Worm (Caenorhabditis elegans) whole organism, L3 larva: ENCODE results near the gene rsp-4.
A peak's percentile ranks its signal among the peaks of the same experiment; 100 is the strongest.

Experiments
- R02D3.7 ChIP-seq: fragments of 150-350 bp; optimal IDR thresholded peaks from 2 replicates; lab custom pipeline; 2014; ENCODE audit warnings: missing biosample characterization, missing genetic modification characterization
- ZK546.5 ChIP-seq: sonication (generic microtip); optimal IDR thresholded peaks from 2 replicates; lab custom pipeline; 2017; ENCODE audit warnings: missing biosample characterization, missing genetic modification characterization
- aly-2 ChIP-seq: fragments of 150-350 bp; optimal IDR thresholded peaks from 2 replicates; lab custom pipeline; 2014; ENCODE audit warnings: missing biosample characterization, missing genetic modification characterization
- ama-1 ChIP-seq: fragments of 150-350 bp; optimal IDR thresholded peaks from 2 replicates; lab custom pipeline; 2018
- ceh-28 ChIP-seq: fragments of 150-350 bp; optimal IDR thresholded peaks from 2 replicates; lab custom pipeline; 2014; ENCODE audit warnings: missing biosample characterization, missing genetic modification reagents, missing genetic modification characterization
- ceh-82 ChIP-seq: fragments of 150-350 bp; optimal IDR thresholded peaks from 2 replicates; lab custom pipeline; 2014; ENCODE audit warnings: missing biosample characterization, missing genetic modification characterization
- ceh-9 ChIP-seq: sonication (generic microtip); optimal IDR thresholded peaks from 2 replicates; lab custom pipeline; 2018; ENCODE audit warnings: missing biosample characterization, missing genetic modification characterization
- daf-12 ChIP-seq: fragments of 150-350 bp; optimal IDR thresholded peaks from 2 replicates; lab custom pipeline; 2014; ENCODE audit warnings: missing biosample characterization, missing genetic modification reagents, missing genetic modification characterization
- egl-27 ChIP-seq: sonication (generic microtip); optimal IDR thresholded peaks from 4 replicates; lab custom pipeline; 2017; ENCODE audit warnings: missing biosample characterization, missing genetic modification reagents, missing genetic modification characterization
- elt-1 ChIP-seq: fragments of 150-350 bp; optimal IDR thresholded peaks from 2 replicates; lab custom pipeline; 2014; ENCODE audit warnings: missing biosample characterization, missing genetic modification characterization
- elt-2 ChIP-seq: sonication (generic microtip); optimal IDR thresholded peaks from 2 replicates; lab custom pipeline; 2016; ENCODE audit warnings: missing genetic modification reagents, mild to moderate bottlenecking, missing genetic modification characterization, missing compliant biosample characterization
- eor-1 ChIP-seq, 2 experiments: fragments of 150-350 bp; optimal IDR thresholded peaks; 2 replicates each; lab custom pipeline; 2014 to 2018; ENCODE audit warnings: missing biosample characterization in 2 of 2, missing genetic modification characterization in 2 of 2
- fkh-10 ChIP-seq: sonication (generic microtip); optimal IDR thresholded peaks from 2 replicates; lab custom pipeline; 2017; ENCODE audit warnings: missing biosample characterization, missing genetic modification reagents, missing genetic modification characterization
- fkh-2 ChIP-seq: fragments of 150-350 bp; optimal IDR thresholded peaks from 2 replicates; lab custom pipeline; 2014; ENCODE audit warnings: missing biosample characterization, missing genetic modification reagents, missing genetic modification characterization
- fos-1 ChIP-seq: fragments of 150-350 bp; optimal IDR thresholded peaks from 2 replicates; lab custom pipeline; 2014; ENCODE audit warnings: missing biosample characterization, missing genetic modification characterization
- hmg-11 ChIP-seq: sonication (generic microtip); optimal IDR thresholded peaks from 2 replicates; lab custom pipeline; 2016; ENCODE audit warnings: missing genetic modification characterization, missing compliant biosample characterization
- jun-1 ChIP-seq: fragments of 150-350 bp; optimal IDR thresholded peaks from 2 replicates; lab custom pipeline; 2014; ENCODE audit warnings: missing biosample characterization, missing genetic modification reagents, missing genetic modification characterization
- lin-39 ChIP-seq: fragments of 150-350 bp; optimal IDR thresholded peaks from 2 replicates; lab custom pipeline; 2018; ENCODE audit warnings: missing biosample characterization, missing genetic modification reagents, missing genetic modification characterization
- lsy-12 ChIP-seq: sonication (generic microtip); optimal IDR thresholded peaks from 2 replicates; lab custom pipeline; 2016; ENCODE audit warnings: mild to moderate bottlenecking, missing genetic modification characterization, missing compliant biosample characterization
- mml-1 ChIP-seq: fragments of 150-350 bp; sonication (generic microtip); optimal IDR thresholded peaks from 3 replicates; lab custom pipeline; 2014; ENCODE audit warnings: missing biosample characterization, missing genetic modification characterization
- nfya-1 ChIP-seq: sonication (generic microtip); optimal IDR thresholded peaks from 2 replicates; lab custom pipeline; 2017; ENCODE audit warnings: missing genetic modification characterization, mild to moderate bottlenecking, missing compliant biosample characterization, antibody characterized with exemption, moderate library complexity; ENCODE audit not compliant: insufficient read depth
- nhr-12 ChIP-seq: fragments of 150-350 bp; optimal IDR thresholded peaks from 2 replicates; lab custom pipeline; 2014; ENCODE audit warnings: missing biosample characterization, missing genetic modification characterization
- nhr-23 ChIP-seq: fragments of 150-350 bp; optimal IDR thresholded peaks from 2 replicates; lab custom pipeline; 2014; ENCODE audit warnings: missing biosample characterization, missing genetic modification reagents, missing genetic modification characterization
- nhr-237 ChIP-seq: fragments of 150-350 bp; optimal IDR thresholded peaks from 2 replicates; lab custom pipeline; 2014; ENCODE audit warnings: missing biosample characterization, missing genetic modification characterization
- nhr-25 ChIP-seq: sonication (generic microtip); optimal IDR thresholded peaks from 2 replicates; lab custom pipeline; 2017; ENCODE audit warnings: missing biosample characterization, missing genetic modification characterization
- nhr-28 ChIP-seq: fragments of 150-350 bp; optimal IDR thresholded peaks from 2 replicates; lab custom pipeline; 2014; ENCODE audit warnings: missing biosample characterization, missing genetic modification characterization
- nhr-43 ChIP-seq: sonication (generic microtip); optimal IDR thresholded peaks from 2 replicates; lab custom pipeline; 2016; ENCODE audit warnings: mild to moderate bottlenecking, missing genetic modification characterization, missing compliant biosample characterization; ENCODE audit not compliant: poor library complexity, severe bottlenecking
- nhr-67 ChIP-seq: fragments of 150-350 bp; optimal IDR thresholded peaks from 2 replicates; lab custom pipeline; 2014; ENCODE audit warnings: missing biosample characterization, missing genetic modification characterization
- nhr-77 ChIP-seq: fragments of 150-350 bp; optimal IDR thresholded peaks from 2 replicates; lab custom pipeline; 2014; ENCODE audit warnings: missing biosample characterization, missing genetic modification characterization
- pha-4 ChIP-seq: fragments of 150-350 bp; optimal IDR thresholded peaks from 2 replicates; lab custom pipeline; 2014; ENCODE audit warnings: missing biosample characterization, missing genetic modification reagents, missing genetic modification characterization
- pqm-1 ChIP-seq: fragments of 150-350 bp; optimal IDR thresholded peaks from 2 replicates; lab custom pipeline; 2017; ENCODE audit warnings: missing biosample characterization, missing genetic modification characterization, inconsistent platforms
- sea-2 ChIP-seq: fragments of 150-350 bp; sonication (generic microtip); optimal IDR thresholded peaks from 4 replicates; lab custom pipeline; 2014; ENCODE audit warnings: missing biosample characterization, missing genetic modification reagents, missing genetic modification characterization
- skn-1 ChIP-seq: fragments of 150-350 bp; optimal IDR thresholded peaks from 2 replicates; lab custom pipeline; 2014; ENCODE audit warnings: missing biosample characterization, missing genetic modification characterization
- snpc-4 ChIP-seq: fragments of 150-350 bp; optimal IDR thresholded peaks from 2 replicates; lab custom pipeline; 2014; ENCODE audit warnings: missing biosample characterization, missing genetic modification characterization
- tbx-2 ChIP-seq: sonication (generic microtip); optimal IDR thresholded peaks from 2 replicates; lab custom pipeline; 2016; ENCODE audit warnings: mild to moderate bottlenecking, missing genetic modification characterization, missing compliant biosample characterization
- zag-1 ChIP-seq: fragments of 150-350 bp; optimal IDR thresholded peaks from 2 replicates; lab custom pipeline; 2014; ENCODE audit warnings: missing biosample characterization, missing genetic modification characterization
- ztf-11 ChIP-seq: fragments of 150-350 bp; optimal IDR thresholded peaks from 2 replicates; lab custom pipeline; 2014; ENCODE audit warnings: missing biosample characterization, missing genetic modification characterization
- ztf-4 ChIP-seq: fragments of 150-350 bp; optimal IDR thresholded peaks from 2 replicates; lab custom pipeline; 2014; ENCODE audit warnings: missing biosample characterization, missing genetic modification characterization

rsp-4 gene

DNA sequence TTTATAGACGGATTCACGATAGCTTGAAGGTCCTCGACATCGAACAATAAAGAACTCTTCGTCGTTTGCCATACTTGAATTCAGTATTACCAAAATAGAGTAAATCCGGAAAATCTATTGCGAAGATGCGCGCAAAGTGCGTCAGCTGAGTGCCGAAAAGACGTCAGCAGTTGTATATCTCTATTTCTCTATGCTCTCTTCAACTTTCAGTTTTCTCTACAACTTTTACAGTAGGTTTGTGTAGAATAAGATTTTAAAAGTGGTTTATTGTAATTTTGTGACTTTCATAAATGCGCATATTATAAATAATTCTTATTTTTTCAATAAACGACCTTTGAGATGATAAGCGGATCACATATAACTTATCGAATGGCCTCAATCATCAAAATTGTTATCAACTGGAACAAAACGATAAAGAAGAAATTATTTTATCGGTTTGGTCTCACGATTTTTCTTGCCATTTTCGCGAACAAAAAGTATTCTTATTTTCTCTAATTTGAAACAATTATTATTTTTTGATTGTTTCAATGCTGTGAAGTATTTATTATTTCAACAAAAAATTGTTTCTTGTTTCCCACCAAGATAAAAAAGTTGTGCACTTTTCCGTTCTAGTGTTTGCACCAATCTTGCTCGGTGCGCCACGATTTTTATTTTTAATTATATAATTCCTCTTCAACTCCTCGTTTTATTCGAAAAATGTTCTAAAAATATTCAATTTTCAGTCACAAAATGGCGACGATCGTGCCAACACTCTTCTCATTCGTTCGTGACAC lies 15.2 kb downstream of the rsp-4 start, which contains the start of the genes agt-2 and F09E5.3 (continued):
- peak; percentile 71 for TF ChIP-seq pqm-1 (tag; lab: Kevin White, UChicago)

- TF ChIP-seq ceh-82 (tag; lab: Kevin White, UChicago): no peak
- TF ChIP-seq ceh-28: no peak
- TF ChIP-seq zag-1 (tag; lab: Kevin White, UChicago): no peak
- no peak for TF ChIP-seq ama-1 (lab: Kevin White, UChicago)
- no peak for TF ChIP-seq ZK546.5 (tag; lab: Kevin White, UChicago)
- no peak for TF ChIP-seq hmg-11 (tag; lab: Kevin White, UChicago)
- no peak for TF ChIP-seq nhr-23 (tag; lab: Kevin White, UChicago)
- TF ChIP-seq nhr-43 (tag; lab: Kevin White, UChicago): no peak
- no peak for TF ChIP-seq elt-1 (tag; lab: Kevin White, UChicago)
- TF ChIP-seq tbx-2 (tag; lab: Kevin White, UChicago): no peak
- TF ChIP-seq daf-12 (tag; lab: Kevin White, UChicago): no peak
- TF ChIP-seq lsy-12 (tag; lab: Kevin White, UChicago): no peak
- TF ChIP-seq fkh-2 (tag; lab: Kevin White, UChicago): no peak
- TF ChIP-seq, all 47 proteins: peak for 0
These were observed 18.0 kb downstream of the rsp-4 start, which contains the start of gene F09E5.12 for ce11 chrII:5370641-5371040. Gene F09E5.12 (minus strand): TSS chrII:5370741.

DNA sequence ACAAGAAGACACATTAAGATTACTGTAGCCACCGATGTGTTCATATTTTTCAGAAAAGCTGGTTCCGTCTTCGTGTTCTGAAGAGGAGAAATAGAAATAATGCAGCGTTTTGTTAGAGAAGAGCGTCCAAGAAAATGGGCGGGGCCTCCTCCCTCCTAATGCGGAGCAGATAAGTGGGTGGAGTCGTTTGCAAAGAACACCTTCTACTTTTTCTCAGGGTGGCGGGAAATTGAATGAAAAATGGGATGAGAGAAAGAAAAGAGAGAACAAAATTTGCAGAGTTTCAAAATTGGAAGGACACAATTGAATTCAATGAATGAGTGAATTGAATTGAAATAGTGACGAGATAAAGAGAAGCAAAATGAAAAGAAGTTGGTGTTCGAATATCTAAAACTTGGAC lies 23.0 kb downstream of the rsp-4 start, which contains the start of gene F09E5.16:
Gene F09E5.16, minus strand, starts transcription at position 101 of the 400 bp plus-strand sequence.
- TF ChIP-seq tbx-2 (tag; lab: Kevin White, UChicago) (no peak), nhr-67 (no peak), zag-1 (tag; lab: Kevin White, UChicago) (no peak), nhr-28 (tag; lab: Kevin White, UChicago) (no peak), elt-1 (tag; lab: Kevin White, UChicago) (no peak)

- TF ChIP-seq ztf-11: no peak
- TF ChIP-seq R02D3.7 (tag; lab: Kevin White, UChicago): no peak
- TF ChIP-seq skn-1 (tag; lab: Kevin White, UChicago): no peak
These were observed 24.1 kb downstream of the rsp-4 start for ce11 chrII:5364516-5364915.

DNA sequence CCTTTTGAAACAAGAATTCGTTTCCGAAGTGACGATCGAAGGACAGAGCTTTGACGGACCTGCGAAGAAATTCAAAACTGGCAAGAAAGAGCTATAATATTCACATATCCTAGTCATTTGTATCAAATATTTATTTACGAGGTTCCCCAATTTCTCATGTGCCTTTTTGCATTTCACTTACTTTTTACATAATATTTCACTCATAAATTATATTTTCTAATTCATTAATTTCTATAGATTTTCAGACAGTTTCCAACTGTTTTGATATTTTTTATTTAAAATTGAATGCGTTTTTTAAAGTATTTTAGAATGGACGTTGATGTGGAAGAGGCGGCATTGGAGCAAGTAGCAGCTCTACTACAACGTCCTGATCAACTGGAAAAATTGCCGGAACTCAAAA lies 29.4 kb downstream of the rsp-4 start, which contains the start of gene sec-6:
Gene sec-6, plus strand, starts transcription at position 301 of the 400 bp plus-strand sequence.
- no peak for TF ChIP-seq ztf-4
- TF ChIP-seq ZK546.5 (tag; lab: Kevin White, UChicago): no peak
- no peak for TF ChIP-seq hmg-11 (tag; lab: Kevin White, UChicago)
- no peak for TF ChIP-seq ceh-82 (tag; lab: Kevin White, UChicago)
- no peak for TF ChIP-seq nfya-1 (tag; lab: Kevin White, UChicago)
- no peak for TF ChIP-seq R02D3.7 (tag; lab: Kevin White, UChicago)
- TF ChIP-seq egl-27 (tag; lab: Kevin White, UChicago): no peak
- TF ChIP-seq snpc-4 (tag; lab: Kevin White, UChicago): no peak
- no peak for TF ChIP-seq nhr-12 (tag; lab: Kevin White, UChicago)
- no peak for TF ChIP-seq jun-1 (tag; lab: Kevin White, UChicago)
- TF ChIP-seq sea-2 (GFP tag; lab: Kevin White, UChicago): no peak
- TF ChIP-seq ztf-11: no peak
- no peak for TF ChIP-seq pha-4 (tag; lab: Kevin White, UChicago)
- TF ChIP-seq pqm-1 (tag; lab: Kevin White, UChicago): no peak
- no peak for TF ChIP-seq lin-39 (tag; lab: Kevin White, UChicago)
- TF ChIP-seq aly-2 (tag; lab: Kevin White, UChicago): no peak
- no peak for TF ChIP-seq fkh-2 (tag; lab: Kevin White, UChicago)
- TF ChIP-seq daf-12 (tag; lab: Kevin White, UChicago): no peak

- TF ChIP-seq R02D3.7 (tag; lab: Kevin White, UChicago): peak; percentile 98
- TF ChIP-seq nfya-1 (tag; lab: Kevin White, UChicago): peak; percentile 79
- TF ChIP-seq fkh-10 (GFP tag; lab: Kevin White, UChicago): peak; percentile 58
- TF ChIP-seq nhr-12 (tag; lab: Kevin White, UChicago): no peak
- TF ChIP-seq nhr-43 (tag; lab: Kevin White, UChicago): peak; percentile 88
- TF ChIP-seq eor-1 (tag; optimal IDR thresholded peaks at IDR 0.05; lab: Kevin White, UChicago): no peak
- TF ChIP-seq mml-1 (tag; lab: Kevin White, UChicago): no peak
- peak; percentile 17 for TF ChIP-seq tbx-2 (tag; lab: Kevin White, UChicago)
- no peak for TF ChIP-seq fos-1 (tag; lab: Kevin White, UChicago)
- TF ChIP-seq nhr-77 (tag; lab: Kevin White, UChicago): no peak
- peak; percentile 85 for TF ChIP-seq elt-2 (tag; lab: Kevin White, UChicago)
- TF ChIP-seq nhr-25 (tag; lab: Kevin White, UChicago): peak; percentile 70
- TF ChIP-seq jun-1 (tag; lab: Kevin White, UChicago): peak; percentile 35
- peak; percentile 62 for TF ChIP-seq nhr-23 (tag; lab: Kevin White, UChicago)
- no peak for TF ChIP-seq ceh-9
- TF ChIP-seq lin-39 (tag; lab: Kevin White, UChicago): peak; percentile 80
- TF ChIP-seq nhr-237 (tag; lab: Kevin White, UChicago): no peak
- peak; percentile 70 for TF ChIP-seq hmg-11 (tag; lab: Kevin White, UChicago)
- peak; percentile 39 for TF ChIP-seq pqm-1 (tag; lab: Kevin White, UChicago)
- no peak for TF ChIP-seq ZK546.5 (tag; lab: Kevin White, UChicago)
These were observed 30.4 kb downstream of the rsp-4 start, which contains the start of the genes F09E5.11 and bmy-1 for ce11 chrII:5358137-5358745. Gene F09E5.11 (minus strand): TSS chrII:5358187. Gene bmy-1 (plus strand): TSS chrII:5358695.
